Fruit fly (Drosophila melanogaster) whole organism, embryonic: ENCODE results near the gene CG45428.

ENCODE experiments used
- CG10267 ChIP-seq: fragments of 200-800 bp; sonication (Bioruptor generic); optimal IDR thresholded peaks from 2 replicates; lab custom pipeline; 2018; ENCODE audit warnings: missing biosample characterization, mild to moderate bottlenecking, missing genetic modification characterization, moderate library complexity
- CG10462 ChIP-seq: fragments of 200-800 bp; sonication (Bioruptor generic); optimal IDR thresholded peaks from 2 replicates; lab custom pipeline; 2016; ENCODE audit warnings: missing biosample characterization, missing genetic modification characterization
- CG15479 ChIP-seq: fragments of 200-800 bp; sonication (Bioruptor generic); optimal IDR thresholded peaks from 3 replicates; lab custom pipeline; 2019; ENCODE audit warnings: missing biosample characterization, mild to moderate bottlenecking, missing genetic modification characterization, moderate library complexity
- CG15601 ChIP-seq: fragments of 200-800 bp; sonication (Bioruptor generic); optimal IDR thresholded peaks from 3 replicates; lab custom pipeline; 2019; ENCODE audit warnings: missing biosample characterization, mild to moderate bottlenecking, missing genetic modification characterization, moderate library complexity
- CG18476 ChIP-seq: fragments of 200-800 bp; sonication (Bioruptor generic); optimal IDR thresholded peaks from 2 replicates; lab custom pipeline; 2016; ENCODE audit warnings: missing biosample characterization, mild to moderate bottlenecking, missing genetic modification characterization
- CG2199 ChIP-seq: fragments of 200-800 bp; sonication (Bioruptor generic); IDR thresholded peaks from 3 replicates; pipeline ENCODE4 v1.3.6; 2022; ENCODE audit warnings: missing biosample characterization, missing genetic modification characterization
- CG3163 ChIP-seq: fragments of 200-800 bp; sonication (Bioruptor generic); optimal IDR thresholded peaks from 3 replicates; lab custom pipeline; 2016; ENCODE audit warnings: missing biosample characterization, missing genetic modification characterization
- CG32532 ChIP-seq: fragments of 200-800 bp; sonication (Bioruptor generic); IDR thresholded peaks from 2 replicates; pipeline ENCODE4 v1.3.6; 2022; ENCODE audit warnings: missing biosample characterization, missing genetic modification characterization
- Ets65A ChIP-seq: fragments of 200-800 bp; sonication (Bioruptor generic); peaks from one replicate; lab custom pipeline; 2016; ENCODE audit warnings: missing biosample characterization, missing genetic modification characterization
- Gug ChIP-seq: fragments of 200-800 bp; sonication (Bioruptor generic); IDR thresholded peaks from 4 replicates; pipeline ENCODE4 v1.3.6; 2022; ENCODE audit warnings: missing biosample characterization, missing genetic modification characterization
- HmgD ChIP-seq: fragments of 200-800 bp; sonication (Bioruptor generic); optimal IDR thresholded peaks from 3 replicates; lab custom pipeline; 2016; ENCODE audit warnings: missing biosample characterization, missing genetic modification characterization
- Hmr ChIP-seq: fragments of 200-800 bp; sonication (Bioruptor generic); optimal IDR thresholded peaks from 3 replicates; lab custom pipeline; 2017; ENCODE audit warnings: mild to moderate bottlenecking, missing biosample characterization, missing genetic modification reagents, missing genetic modification characterization
- Med ChIP-seq: fragments of 200-800 bp; sonication (Bioruptor generic); peaks from one replicate; lab custom pipeline; 2016; ENCODE audit warnings: missing biosample characterization, missing genetic modification characterization, mild to moderate bottlenecking, inconsistent platforms, moderate library complexity
- Trl ChIP-seq, 3 experiments: fragments of >200 bp in 2 of 3; fragments of 200-800 bp in 1 of 3; sonication (Bioruptor generic) in 1 of 3; optimal IDR thresholded peaks; 2 replicates in 1 of 3; 3 replicates in 2 of 3; lab custom pipeline; 2016 to 2017; ENCODE audit warnings: missing biosample characterization in 1 of 3, missing genetic modification characterization in 1 of 3
- ac ChIP-seq: fragments of 200-800 bp; sonication (Bioruptor generic); optimal IDR thresholded peaks from 3 replicates; lab custom pipeline; 2017; ENCODE audit warnings: missing biosample characterization, mild to moderate bottlenecking, missing genetic modification characterization
- bab2 ChIP-seq: fragments of 200-800 bp; sonication (Bioruptor generic); optimal IDR thresholded peaks from 2 replicates; lab custom pipeline; 2016; ENCODE audit warnings: missing biosample characterization, missing genetic modification characterization
- bcd ChIP-seq: fragments of 200-800 bp; sonication (Bioruptor generic); optimal IDR thresholded peaks from 2 replicates; lab custom pipeline; 2017; ENCODE audit warnings: missing biosample characterization, mild to moderate bottlenecking, missing genetic modification characterization
- cad ChIP-seq: fragments of >200 bp; optimal IDR thresholded peaks from 2 replicates; lab custom pipeline; 2017; ENCODE audit warnings: missing biosample characterization, missing genetic modification characterization
- dysf ChIP-seq: fragments of 200-800 bp; sonication (Bioruptor generic); IDR thresholded peaks from 3 replicates; pipeline ENCODE4 v1.3.6; 2022; ENCODE audit warnings: missing biosample characterization, missing genetic modification characterization
- hb ChIP-seq: fragments of 200-800 bp; sonication (Bioruptor generic); IDR thresholded peaks from 3 replicates; pipeline ENCODE4 v1.3.6; 2022; ENCODE audit warnings: missing biosample characterization, missing genetic modification characterization; ENCODE audit not compliant: partially characterized antibody
- nom ChIP-seq: fragments of 200-800 bp; sonication (Bioruptor generic); optimal IDR thresholded peaks from 2 replicates; lab custom pipeline; 2017; ENCODE audit warnings: missing biosample characterization, missing genetic modification characterization, mild to moderate bottlenecking, moderate library complexity, missing genetic modification reagents
- stwl ChIP-seq: fragments of 200-800 bp; sonication (Bioruptor generic); optimal IDR thresholded peaks from 3 replicates; lab custom pipeline; 2018; ENCODE audit warnings: missing biosample characterization, mild to moderate bottlenecking, missing genetic modification characterization, moderate library complexity
- unc-4 ChIP-seq: fragments of 200-800 bp; sonication (Bioruptor generic); IDR thresholded peaks from 2 replicates; pipeline ENCODE4 v1.3.6; 2022; ENCODE audit warnings: missing biosample characterization, missing genetic modification characterization; ENCODE audit not compliant: partially characterized antibody

Gene CG45428

dm6 chr3L:22820190-22820589, 16.7 kb downstream of the CG45428 start:
- TF ChIP-seq CG15479 (GFP tag; lab: Kevin White, UChicago) (peak; percentile 75), Hmr (GFP tag; lab: Kevin White, UChicago) (no peak), dysf (GFP tag; lab: Robert Waterston, UW) (0 out of 3 replicates have a peak, but pooled peaks have one; percentile 26), CG32532 (GFP tag; lab: Robert Waterston, UW) (no peak), CG15601 (tag; lab: Kevin White, UChicago) (no peak), unc-4 (GFP tag; lab: Robert Waterston, UW) (no peak), Ets65A (GFP tag; lab: Kevin White, UChicago) (peak; percentile 5)

- TF ChIP-seq nom (GFP tag; lab: Kevin White, UChicago) (peak; percentile 52), Med (no peak)
These were observed 34.9 kb downstream of the CG45428 start for dm6 chr3L:22801970-22802369.

- TF ChIP-seq hb (no peak), bcd (no peak), stwl (tag; lab: Kevin White, UChicago) (peak; percentile 73), HmgD (GFP tag; lab: Kevin White, UChicago) (no peak), ac (GFP tag; lab: Kevin White, UChicago) (no peak), CG18476 (GFP tag; lab: Kevin White, UChicago) (peak; percentile 69), bab2 (GFP tag; lab: Kevin White, UChicago) (no peak), CG10267 (tag; lab: Kevin White, UChicago) (peak; percentile 8)
- TF ChIP-seq, all 482 proteins: peak for 3
These were observed 41.3 kb downstream of the CG45428 start for dm6 chr3L:22795604-22796003.

dm6 chr3L:22791622-22792021, 45.2 kb downstream of the CG45428 start:
- TF ChIP-seq CG10462: no peak
- peak; percentile 94 for TF ChIP-seq CG2199 (GFP tag; lab: Robert Waterston, UW)
- TF ChIP-seq, all 482 proteins: peak for 1

dm6 chr3L:22787947-22788489, 48.9 kb downstream of the CG45428 start, which contains the start of gene CG14448:
TSS of gene CG14448 (plus strand) at chr3L:22788439.
- TF ChIP-seq Gug: no peak
- no peak for TF ChIP-seq cad (GFP tag; lab: Kevin White, UChicago)
- TF ChIP-seq Trl (optimal IDR thresholded peaks at IDR 0.05; lab: Kevin White, UChicago): peak; percentile 32 to 62
- TF ChIP-seq Trl (GFP tag; optimal IDR thresholded peaks at IDR 0.05; lab: Kevin White, UChicago): no peak
- TF ChIP-seq CG3163: peak; percentile 81
